Worm (Caenorhabditis elegans): Measurements from ENCODE around the gene col-106.

DNA sequence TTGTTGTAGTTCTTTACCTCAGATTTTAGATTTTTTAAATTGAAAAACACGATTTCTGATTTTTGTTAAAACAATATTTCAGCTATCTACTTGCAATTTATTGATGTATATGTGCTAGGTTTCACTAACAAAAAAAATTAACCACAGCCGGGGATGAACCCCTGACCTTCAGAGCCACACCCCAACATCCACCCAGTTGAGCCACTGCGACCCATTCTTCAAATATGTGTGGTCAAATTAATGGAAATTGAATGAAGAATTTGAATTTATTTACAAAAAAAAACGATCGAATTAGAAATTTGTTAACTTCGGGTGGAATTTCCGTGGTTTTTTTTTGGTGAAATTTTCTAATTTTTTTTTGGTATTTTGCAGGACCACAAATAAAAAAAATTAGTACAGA, 18.1 kb upstream of the col-106 start:
- TF ChIP-seq ZK546.5 (tag; optimal IDR thresholded peaks at IDR 0.05), result no peak
- no peak for TF ChIP-seq elt-3 (tag; optimal IDR thresholded peaks at IDR 0.05)
- no peak for TF ChIP-seq nhr-76 (tag; optimal IDR thresholded peaks at IDR 0.05)
- TF ChIP-seq jun-1 (tag; optimal IDR thresholded peaks at IDR 0.05), result no peak
- no peak for TF ChIP-seq egl-27 (tag; optimal IDR thresholded peaks at IDR 0.05)
- TF ChIP-seq fkh-10 (GFP tag; optimal IDR thresholded peaks at IDR 0.05), result no peak
- TF ChIP-seq zag-1 (tag; optimal IDR thresholded peaks at IDR 0.05), result no peak
- TF ChIP-seq ama-1 (optimal IDR thresholded peaks at IDR 0.05), result no peak
- TF ChIP-seq aly-2 (tag; optimal IDR thresholded peaks at IDR 0.05), result no peak
- TF ChIP-seq elt-1 (tag; optimal IDR thresholded peaks at IDR 0.05), result no peak
